Fruit fly (Drosophila melanogaster): ENCODE data around the gene CG4297.

CG4297 gene

DNA sequence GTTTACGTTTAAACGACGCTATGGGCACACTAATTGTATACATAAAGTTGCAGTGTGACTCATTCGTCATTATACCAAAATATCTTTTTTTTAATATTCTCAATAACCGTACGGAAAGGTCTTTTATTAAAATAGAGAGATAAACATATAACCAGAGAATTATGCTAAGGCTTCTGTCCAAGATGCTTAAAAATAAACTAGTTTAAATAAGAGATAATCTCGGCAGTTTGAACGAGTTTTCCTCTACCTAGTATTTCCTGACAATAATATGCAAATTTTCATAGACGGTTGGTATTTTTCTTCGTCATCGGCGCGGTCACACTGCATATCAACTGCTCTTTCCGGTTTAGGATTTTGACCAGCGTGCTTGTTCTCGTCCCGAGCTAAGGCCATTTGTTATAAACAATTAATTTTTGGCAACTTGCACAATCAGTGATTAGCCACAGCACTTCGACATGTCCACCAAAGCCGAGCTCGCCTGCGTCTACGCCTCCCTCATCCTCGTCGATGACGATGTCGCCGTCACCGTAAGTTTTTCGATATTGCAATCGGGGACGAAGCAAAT, 52.3 kb downstream of the CG4297 start, which contains the start of the genes CG13690 and RpLP1 (continued):
- no peak for TF ChIP-seq Hr38 (GFP tag; optimal IDR thresholded peaks at IDR 0.05)
- no peak for TF ChIP-seq CG11294 (GFP tag; IDR thresholded peaks at IDR 0.05)
- TF ChIP-seq CG1621 (tag; optimal IDR thresholded peaks at IDR 0.05) = peak; percentile 63
- TF ChIP-seq fd59A (GFP tag; optimal IDR thresholded peaks at IDR 0.05) = peak; percentile 28
- 0 out of 2 replicates have a peak, but pooled peaks have one; percentile 23 for TF ChIP-seq CG15336 (GFP tag; IDR thresholded peaks at IDR 0.05)
- TF ChIP-seq spab (GFP tag; optimal IDR thresholded peaks at IDR 0.05) = peak; percentile 18
- peak; percentile 63 for TF ChIP-seq fd85E (GFP tag; optimal IDR thresholded peaks at IDR 0.05)
- TF ChIP-seq cyc (GFP tag; optimal IDR thresholded peaks at IDR 0.05) = peak; percentile 66
- peak; percentile 38 for TF ChIP-seq CG8319 (GFP tag; optimal IDR thresholded peaks at IDR 0.05)
- TF ChIP-seq dsx (GFP tag; optimal IDR thresholded peaks at IDR 0.05; ENCODE audit: poor library complexity, severe bottlenecking) = peak; percentile 19
- TF ChIP-seq Sox15 (GFP tag; optimal IDR thresholded peaks at IDR 0.05) = no peak
- peak; percentile 71 for TF ChIP-seq CG34406 (GFP tag; optimal IDR thresholded peaks at IDR 0.05)
- no peak; the same call in 2 of the 3 replicates for TF ChIP-seq CG8119 (GFP tag; IDR thresholded peaks at IDR 0.05)
- peak; percentile 39 for TF ChIP-seq Ets96B (tag; optimal IDR thresholded peaks at IDR 0.05)
- TF ChIP-seq Hr4 (GFP tag; optimal IDR thresholded peaks at IDR 0.05) = no peak
- peak; percentile 4 for TF ChIP-seq Eip93F (GFP tag; optimal IDR thresholded peaks at IDR 0.05)
- peak; percentile 69 for TF ChIP-seq CG16779 (tag; optimal IDR thresholded peaks at IDR 0.05)
- peak; percentile 71 for TF ChIP-seq CG8632 (GFP tag; optimal IDR thresholded peaks at IDR 0.05)
- TF ChIP-seq pdm3 (GFP tag; optimal IDR thresholded peaks at IDR 0.05) = peak; percentile 74
- TF ChIP-seq CG3919 (GFP tag; optimal IDR thresholded peaks at IDR 0.05) = peak; percentile 81
- TF ChIP-seq CG7368 (GFP tag; optimal IDR thresholded peaks at IDR 0.05) = peak; percentile 69
- peak; percentile 96 for TF ChIP-seq fkh (GFP tag; optimal IDR thresholded peaks at IDR 0.05)
- TF ChIP-seq CG6792 (GFP tag; optimal IDR thresholded peaks at IDR 0.05) = peak; percentile 56
- TF ChIP-seq Eip75B (GFP tag; optimal IDR thresholded peaks at IDR 0.05) = peak; percentile 76
- TF ChIP-seq achi (GFP tag; optimal IDR thresholded peaks at IDR 0.05) = peak; percentile 68
- TF ChIP-seq svp (GFP tag) = peak; percentile 59
- TF ChIP-seq dac (GFP tag; optimal IDR thresholded peaks at IDR 0.05) = peak; percentile 48
- peak; percentile 42 for TF ChIP-seq Hr39 (GFP tag; optimal IDR thresholded peaks at IDR 0.05)

dm6 chr2L:414593-415399, 57.2 kb downstream of the CG4297 start, which contains the start of the genes AP-2alpha and ebi:
Gene AP-2alpha, minus strand, starts transcription at chr2L:414777.
Gene ebi, plus strand, starts transcription at chr2L:415067.
- TF ChIP-seq CG3032 (tag; optimal IDR thresholded peaks at IDR 0.05) = peak; percentile 85
- no peak for TF ChIP-seq Eip93F (GFP tag; optimal IDR thresholded peaks at IDR 0.05)
- TF ChIP-seq CG9139 (GFP tag; optimal IDR thresholded peaks at IDR 0.05) = peak; percentile 37
- peak; percentile 34 to 70 for TF ChIP-seq ss (GFP tag; optimal IDR thresholded peaks at IDR 0.05)
- peak; percentile 84 for TF ChIP-seq eg (GFP tag; IDR thresholded peaks at IDR 0.05)
- peak; percentile 79 for TF ChIP-seq fkh (GFP tag; optimal IDR thresholded peaks at IDR 0.05)
- TF ChIP-seq CG6792 (GFP tag; optimal IDR thresholded peaks at IDR 0.05) = peak; percentile 84
- peak; percentile 88 for TF ChIP-seq CG32006 (GFP tag; optimal IDR thresholded peaks at IDR 0.05)
- peak; percentile 83 for TF ChIP-seq net (GFP tag; optimal IDR thresholded peaks at IDR 0.05)
- peak; percentile 81 for TF ChIP-seq CG34406 (GFP tag; optimal IDR thresholded peaks at IDR 0.05)
- TF ChIP-seq topi (GFP tag; optimal IDR thresholded peaks at IDR 0.05) = peak; percentile 87
- TF ChIP-seq CG10669 (GFP tag; optimal IDR thresholded peaks at IDR 0.05) = peak; percentile 61
- TF ChIP-seq CG1621 (tag; optimal IDR thresholded peaks at IDR 0.05) = peak; percentile 74
- peak; percentile 20 for TF ChIP-seq Hr38 (GFP tag; optimal IDR thresholded peaks at IDR 0.05)
- peak; percentile 93 for TF ChIP-seq Ets21C (GFP tag; optimal IDR thresholded peaks at IDR 0.05)
- TF ChIP-seq CG31627 (GFP tag; optimal IDR thresholded peaks at IDR 0.05) = peak; percentile 97
- peak; percentile 90 for TF ChIP-seq CG11902 (GFP tag; optimal IDR thresholded peaks at IDR 0.05)
- TF ChIP-seq vri (GFP tag; optimal IDR thresholded peaks at IDR 0.05) = peak; percentile 74
- TF ChIP-seq CG6163 (GFP tag; IDR thresholded peaks at IDR 0.05) = peak; percentile 80
- TF ChIP-seq Eip78C (GFP tag) = peak; percentile 95
- TF ChIP-seq dsx (GFP tag; optimal IDR thresholded peaks at IDR 0.05; ENCODE audit: poor library complexity, severe bottlenecking) = peak; percentile 71
- TF ChIP-seq esn (GFP tag; optimal IDR thresholded peaks at IDR 0.05) = peak; percentile 92
- TF ChIP-seq pdm3 (GFP tag; optimal IDR thresholded peaks at IDR 0.05) = peak; percentile 94
- no peak for TF ChIP-seq fd85E (GFP tag; optimal IDR thresholded peaks at IDR 0.05)
- TF ChIP-seq Hr39 (GFP tag; optimal IDR thresholded peaks at IDR 0.05) = peak; percentile 96
- peak; percentile 78 for TF ChIP-seq fd59A (GFP tag; optimal IDR thresholded peaks at IDR 0.05)
- peak; percentile 89 for TF ChIP-seq Sox102F (GFP tag; optimal IDR thresholded peaks at IDR 0.05)
- peak; percentile 47 to 78 for TF ChIP-seq salr (GFP tag; optimal IDR thresholded peaks at IDR 0.05)
- TF ChIP-seq achi (GFP tag; optimal IDR thresholded peaks at IDR 0.05) = peak; percentile 87
- peak; percentile 92 for TF ChIP-seq Sox14 (GFP tag; optimal IDR thresholded peaks at IDR 0.05)
- TF ChIP-seq CG6276 (GFP tag; optimal IDR thresholded peaks at IDR 0.05) = no peak

Data from whole organism, prepupa.